Worm (Caenorhabditis elegans): ENCODE data around the gene asps-1.

DNA sequence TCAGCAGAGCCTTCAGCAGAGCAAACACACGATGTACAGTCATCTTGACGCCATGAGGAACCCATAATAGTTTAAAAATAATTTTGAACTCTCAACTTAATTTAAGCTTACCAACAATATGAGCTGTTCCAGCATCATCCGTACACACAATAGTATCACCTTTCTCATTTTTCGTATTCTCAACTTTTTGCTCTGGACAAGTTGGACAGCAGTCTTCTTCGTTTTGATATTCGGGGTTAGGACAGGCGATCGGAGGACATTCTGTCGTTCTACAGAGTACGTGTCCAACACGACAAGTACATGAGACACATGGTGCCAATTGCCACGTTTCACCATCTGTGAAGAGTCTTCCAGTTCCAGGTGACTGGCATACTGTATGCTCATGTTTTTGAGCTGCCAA lies 6.3 kb upstream of the asps-1 start:
- no peak for TF ChIP-seq mdl-1 (tag; optimal IDR thresholded peaks at IDR 0.05)
- no peak for TF ChIP-seq unc-130 (tag; optimal IDR thresholded peaks at IDR 0.05)
- no peak for TF ChIP-seq fkh-10 (GFP tag; optimal IDR thresholded peaks at IDR 0.05)
- no peak for TF ChIP-seq nhr-28 (tag; optimal IDR thresholded peaks at IDR 0.05)
- TF ChIP-seq fkh-8 (tag; optimal IDR thresholded peaks at IDR 0.05) = no peak
- no peak for TF ChIP-seq ces-1 (GFP tag; optimal IDR thresholded peaks at IDR 0.05)
- no peak for TF ChIP-seq mep-1 (tag; optimal IDR thresholded peaks at IDR 0.05)
- TF ChIP-seq efl-1 (optimal IDR thresholded peaks at IDR 0.05) = no peak
- TF ChIP-seq efl-1 (GFP tag; optimal IDR thresholded peaks at IDR 0.05 in 1 of 2) = no peak
- TF ChIP-seq ztf-11 (tag; optimal IDR thresholded peaks at IDR 0.05) = no peak
- no peak for TF ChIP-seq C34B4.2 (tag; optimal IDR thresholded peaks at IDR 0.05)
- TF ChIP-seq ama-1 (optimal IDR thresholded peaks at IDR 0.05) = no peak
- TF ChIP-seq zag-1 (tag; optimal IDR thresholded peaks at IDR 0.05) = no peak
- no peak for TF ChIP-seq zip-4 (GFP tag; optimal IDR thresholded peaks at IDR 0.05)
